Fruit fly (Drosophila melanogaster) whole organism, embryonic: ENCODE results near the gene CG44362.
A peak's percentile ranks its signal among the peaks of the same experiment; 100 is the strongest.

ENCODE experiments used
- Bdp1 ChIP-seq: fragments of 200-800 bp; sonication (Bioruptor generic); optimal IDR thresholded peaks from 3 replicates; lab custom pipeline; 2016; ENCODE audit warnings: missing biosample characterization, missing genetic modification characterization
- CG10543 ChIP-seq: fragments of 200-800 bp; sonication (Bioruptor generic); optimal IDR thresholded peaks from 3 replicates; lab custom pipeline; 2017; ENCODE audit warnings: missing biosample characterization, mild to moderate bottlenecking, missing genetic modification characterization, moderate library complexity
- CG11696 ChIP-seq: fragments of 200-800 bp; sonication (Bioruptor generic); IDR thresholded peaks from 2 replicates; pipeline ENCODE4 v1.3.6; 2022; ENCODE audit warnings: missing biosample characterization, missing genetic modification characterization
- CG12219 ChIP-seq: fragments of 200-800 bp; sonication (Bioruptor generic); optimal IDR thresholded peaks from 3 replicates; lab custom pipeline; 2018; ENCODE audit warnings: missing biosample characterization, mild to moderate bottlenecking, missing genetic modification characterization
- CG15073 ChIP-seq: fragments of 200-800 bp; sonication (Bioruptor generic); optimal IDR thresholded peaks from 2 replicates; lab custom pipeline; 2016; ENCODE audit warnings: missing biosample characterization, missing genetic modification characterization
- CG17385 ChIP-seq: fragments of 200-800 bp; sonication (Bioruptor generic); optimal IDR thresholded peaks from 3 replicates; lab custom pipeline; 2018; ENCODE audit warnings: missing biosample characterization, mild to moderate bottlenecking, missing genetic modification characterization
- CG17912 ChIP-seq: fragments of 200-800 bp; sonication (Bioruptor generic); optimal IDR thresholded peaks from 2 replicates; lab custom pipeline; 2018; ENCODE audit warnings: missing biosample characterization, mild to moderate bottlenecking, missing genetic modification characterization
- CG3065 ChIP-seq: fragments of 200-800 bp; sonication (Bioruptor generic); optimal IDR thresholded peaks from 2 replicates; lab custom pipeline; 2016; ENCODE audit warnings: missing biosample characterization, missing genetic modification characterization
- CG31365 ChIP-seq: fragments of 200-800 bp; sonication (Bioruptor generic); optimal IDR thresholded peaks from 2 replicates; lab custom pipeline; 2018; ENCODE audit warnings: missing biosample characterization, mild to moderate bottlenecking, missing genetic modification characterization
- CG33213 ChIP-seq: fragments of 200-800 bp; sonication (Bioruptor generic); optimal IDR thresholded peaks from 3 replicates; lab custom pipeline; 2016; ENCODE audit warnings: missing biosample characterization, missing genetic modification characterization
- CG3407 ChIP-seq: fragments of 200-800 bp; sonication (Bioruptor generic); optimal IDR thresholded peaks from 2 replicates; lab custom pipeline; 2018; ENCODE audit warnings: missing biosample characterization, mild to moderate bottlenecking, missing genetic modification characterization
- CG3838 ChIP-seq: fragments of 200-800 bp; sonication (Bioruptor generic); optimal IDR thresholded peaks from 3 replicates; lab custom pipeline; 2016; ENCODE audit warnings: missing biosample characterization, missing genetic modification characterization
- CG5180 ChIP-seq: fragments of 200-800 bp; sonication (Bioruptor generic); optimal IDR thresholded peaks from 3 replicates; lab custom pipeline; 2017; ENCODE audit warnings: missing biosample characterization, missing genetic modification characterization, mild to moderate bottlenecking, moderate library complexity, missing genetic modification reagents
- CG6791 ChIP-seq: fragments of 200-800 bp; sonication (Bioruptor generic); IDR thresholded peaks from 3 replicates; pipeline ENCODE4 v1.3.6; 2022; ENCODE audit warnings: missing biosample characterization, missing genetic modification characterization; ENCODE audit not compliant: partially characterized antibody
- CG7963 ChIP-seq: fragments of 200-800 bp; sonication (Bioruptor generic); IDR thresholded peaks from 3 replicates; pipeline ENCODE4 v1.3.6; 2022; ENCODE audit warnings: missing biosample characterization, missing genetic modification characterization; ENCODE audit not compliant: partially characterized antibody
- CG8944 ChIP-seq: fragments of 200-800 bp; sonication (Bioruptor generic); optimal IDR thresholded peaks from 3 replicates; lab custom pipeline; 2016; ENCODE audit warnings: missing biosample characterization, missing genetic modification characterization
- Ets97D ChIP-seq: fragments of 200-800 bp; sonication (Bioruptor generic); optimal IDR thresholded peaks from 3 replicates; lab custom pipeline; 2016; ENCODE audit warnings: missing biosample characterization, missing genetic modification characterization
- Meics ChIP-seq: fragments of 200-800 bp; sonication (Bioruptor generic); optimal IDR thresholded peaks from 2 replicates; lab custom pipeline; 2017; ENCODE audit warnings: missing biosample characterization, mild to moderate bottlenecking, missing genetic modification characterization
- Nf-YA ChIP-seq: fragments of 200-800 bp; sonication (Bioruptor generic); IDR thresholded peaks from 2 replicates; pipeline ENCODE4 v1.3.6; 2022; ENCODE audit warnings: missing biosample characterization, missing genetic modification characterization
- Oaz ChIP-seq: fragments of 200-800 bp; sonication (Bioruptor generic); IDR thresholded peaks from 2 replicates; pipeline ENCODE4 v1.3.6; 2022; ENCODE audit warnings: missing biosample characterization, missing genetic modification characterization
- Rx ChIP-seq: fragments of 200-800 bp; sonication (Bioruptor generic); IDR thresholded peaks from 2 replicates; pipeline ENCODE4 v1.3.6; 2022; ENCODE audit warnings: missing biosample characterization, missing genetic modification characterization
- TFAM ChIP-seq: fragments of 200-800 bp; sonication (Bioruptor generic); optimal IDR thresholded peaks from 2 replicates; lab custom pipeline; 2017; ENCODE audit warnings: missing biosample characterization, missing genetic modification characterization, inconsistent platforms
- Tbp ChIP-seq: fragments of >200 bp; optimal IDR thresholded peaks from 2 replicates; lab custom pipeline; 2018; ENCODE audit warnings: missing biosample characterization, missing genetic modification characterization
- Xbp1 ChIP-seq: fragments of 200-800 bp; sonication (Bioruptor generic); optimal IDR thresholded peaks from 3 replicates; lab custom pipeline; 2016; ENCODE audit warnings: missing biosample characterization, mild to moderate bottlenecking, missing genetic modification characterization
- ab ChIP-seq: fragments of 200-800 bp; sonication (Bioruptor generic); optimal IDR thresholded peaks from 2 replicates; lab custom pipeline; 2016; ENCODE audit warnings: missing biosample characterization, missing genetic modification characterization
- bowl ChIP-seq: fragments of 200-800 bp; sonication (Bioruptor generic); IDR thresholded peaks from 2 replicates; pipeline ENCODE4 v1.3.6; 2022; ENCODE audit warnings: missing biosample characterization, missing genetic modification characterization
- bsh ChIP-seq, 2 experiments: fragments of 200-800 bp; sonication (Bioruptor generic); optimal IDR thresholded peaks; 2 replicates each; lab custom pipeline; 2017 to 2018; ENCODE audit warnings: mild to moderate bottlenecking in 2 of 2, missing biosample characterization in 2 of 2, missing genetic modification characterization in 2 of 2, moderate library complexity in 1 of 2
- chn ChIP-seq: fragments of 200-800 bp; sonication (Bioruptor generic); optimal IDR thresholded peaks from 2 replicates; lab custom pipeline; 2016; ENCODE audit warnings: missing biosample characterization, missing genetic modification characterization
- croc ChIP-seq: fragments of 200-800 bp; sonication (Bioruptor generic); conservative IDR thresholded peaks from 3 replicates; pipeline ENCODE4 v1.3.6; 2022; ENCODE audit warnings: missing biosample characterization, missing genetic modification characterization
- danr ChIP-seq: fragments of 200-800 bp; sonication (Bioruptor generic); IDR thresholded peaks from 2 replicates; pipeline ENCODE4 v1.3.6; 2022; ENCODE audit warnings: missing biosample characterization, missing genetic modification characterization
- eyg ChIP-seq: fragments of 200-800 bp; sonication (Bioruptor generic); optimal IDR thresholded peaks from 3 replicates; lab custom pipeline; 2016; ENCODE audit warnings: missing biosample characterization, missing genetic modification characterization
- gcm ChIP-seq: fragments of 200-800 bp; sonication (Bioruptor generic); optimal IDR thresholded peaks from 2 replicates; lab custom pipeline; 2019; ENCODE audit warnings: missing biosample characterization, mild to moderate bottlenecking, missing genetic modification characterization, moderate library complexity
- hb ChIP-seq: fragments of 200-800 bp; sonication (Bioruptor generic); IDR thresholded peaks from 3 replicates; pipeline ENCODE4 v1.3.6; 2022; ENCODE audit warnings: missing biosample characterization, missing genetic modification characterization; ENCODE audit not compliant: partially characterized antibody
- knrl ChIP-seq: fragments of 200-800 bp; sonication (Bioruptor generic); IDR thresholded peaks from 3 replicates; pipeline ENCODE4 v1.3.6; 2022; ENCODE audit warnings: missing biosample characterization, missing genetic modification characterization; ENCODE audit not compliant: partially characterized antibody
- lov ChIP-seq, 2 experiments: fragments of 200-800 bp in 1 of 2; fragments of >200 bp in 1 of 2; sonication (Bioruptor generic) in 1 of 2; IDR thresholded peaks in 1 of 2; optimal IDR thresholded peaks in 1 of 2; 2 replicates in 1 of 2; 3 replicates in 1 of 2; pipeline versions ENCODE4 v1.3.6 to Lab custom; 2017 to 2022; ENCODE audit warnings: missing biosample characterization in 1 of 2, missing genetic modification characterization in 1 of 2
- luna ChIP-seq: fragments of 200-800 bp; sonication (Bioruptor generic); optimal IDR thresholded peaks from 2 replicates; lab custom pipeline; 2016; ENCODE audit warnings: missing biosample characterization, missing genetic modification characterization
- nom ChIP-seq: fragments of 200-800 bp; sonication (Bioruptor generic); optimal IDR thresholded peaks from 2 replicates; lab custom pipeline; 2017; ENCODE audit warnings: missing biosample characterization, missing genetic modification characterization, mild to moderate bottlenecking, moderate library complexity, missing genetic modification reagents
- pan ChIP-seq, 4 experiments: fragments of >200 bp in 3 of 4; fragments of 200-800 bp in 1 of 4; sonication (Bioruptor generic) in 1 of 4; optimal IDR thresholded peaks in 3 of 4; IDR thresholded peaks in 1 of 4; 2 replicates each; pipeline versions ENCODE4 v1.3.6 to Lab custom; 2017 to 2022; ENCODE audit warnings: missing biosample characterization in 2 of 4, missing genetic modification characterization in 2 of 4, mixed read lengths in 1 of 4
- pb ChIP-seq: fragments of 200-800 bp; sonication (Bioruptor generic); optimal IDR thresholded peaks from 3 replicates; lab custom pipeline; 2016; ENCODE audit warnings: missing biosample characterization, missing genetic modification characterization
- pum ChIP-seq: fragments of 200-800 bp; sonication (Bioruptor generic); optimal IDR thresholded peaks from 2 replicates; lab custom pipeline; 2016; ENCODE audit warnings: missing biosample characterization, missing genetic modification characterization
- salm ChIP-seq: fragments of 200-800 bp; sonication (Bioruptor generic); optimal IDR thresholded peaks from 2 replicates; lab custom pipeline; 2018; ENCODE audit warnings: missing biosample characterization, mild to moderate bottlenecking, missing genetic modification characterization
- schlank ChIP-seq: fragments of 200-800 bp; sonication (Bioruptor generic); optimal IDR thresholded peaks from 2 replicates; lab custom pipeline; 2018; ENCODE audit warnings: missing biosample characterization, mild to moderate bottlenecking, missing genetic modification characterization
- sd ChIP-seq: fragments of 200-800 bp; sonication (Bioruptor generic); optimal IDR thresholded peaks from 3 replicates; lab custom pipeline; 2018; ENCODE audit warnings: missing biosample characterization, mild to moderate bottlenecking, missing genetic modification characterization, moderate library complexity
- sens ChIP-seq: fragments of 200-800 bp; sonication (Bioruptor generic); peaks from one replicate; lab custom pipeline; 2016; ENCODE audit warnings: missing biosample characterization, missing genetic modification characterization
- sqz ChIP-seq: fragments of 200-800 bp; sonication (Bioruptor generic); optimal IDR thresholded peaks from 3 replicates; lab custom pipeline; 2018; ENCODE audit warnings: missing biosample characterization, mild to moderate bottlenecking, missing genetic modification characterization
- toy ChIP-seq: fragments of 200-800 bp; sonication (Bioruptor generic); IDR thresholded peaks from 2 replicates; pipeline ENCODE4 v1.3.6; 2022; ENCODE audit warnings: missing biosample characterization, missing genetic modification characterization
- unc-4 ChIP-seq: fragments of 200-800 bp; sonication (Bioruptor generic); IDR thresholded peaks from 2 replicates; pipeline ENCODE4 v1.3.6; 2022; ENCODE audit warnings: missing biosample characterization, missing genetic modification characterization; ENCODE audit not compliant: partially characterized antibody
- yki ChIP-seq: fragments of >200 bp; optimal IDR thresholded peaks from 3 replicates; lab custom pipeline; 2018
- zen2 ChIP-seq: fragments of 200-800 bp; sonication (Bioruptor generic); IDR thresholded peaks from 3 replicates; pipeline ENCODE4 v1.3.6; 2022; ENCODE audit warnings: missing biosample characterization, missing genetic modification characterization; ENCODE audit not compliant: partially characterized antibody
- zfh1 ChIP-seq: fragments of 200-800 bp; sonication (Bioruptor generic); IDR thresholded peaks from 3 replicates; pipeline ENCODE4 v1.3.6; 2022; ENCODE audit warnings: missing biosample characterization, missing genetic modification characterization

CG44362 gene

DNA sequence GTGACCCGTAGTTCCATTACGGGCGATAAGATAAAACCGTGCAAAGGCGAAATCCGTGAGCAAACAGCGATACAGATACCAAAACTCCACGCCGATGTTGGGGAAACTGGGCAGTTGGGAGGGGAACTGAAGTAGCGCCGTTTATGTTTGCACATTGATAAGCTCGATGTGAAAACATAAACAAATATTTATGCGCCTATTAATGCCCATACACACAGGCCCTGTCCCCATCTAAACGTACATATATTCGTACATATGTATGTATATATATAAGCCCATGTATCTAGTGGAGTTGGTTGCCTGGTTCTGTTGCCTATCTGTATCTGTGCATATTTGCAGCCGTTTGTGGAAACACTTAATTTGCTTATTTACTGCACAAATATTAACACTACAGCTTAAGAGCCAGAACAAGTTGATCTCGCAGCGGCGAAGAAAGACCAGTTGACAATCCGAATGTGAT lies 43.0 kb upstream of the CG44362 start (continued):
- no peak for TF ChIP-seq ab
- TF ChIP-seq Meics (GFP tag; lab: Kevin White, UChicago), result peak; percentile 76
- TF ChIP-seq toy (GFP tag; lab: Robert Waterston, UW), result no peak
- no peak for TF ChIP-seq CG15073 (GFP tag; lab: Kevin White, UChicago)
- TF ChIP-seq CG3407 (GFP tag; lab: Kevin White, UChicago), result peak; percentile 85
- TF ChIP-seq sd (tag; lab: Kevin White, UChicago), result peak; percentile 67
- peak; percentile 67 for TF ChIP-seq schlank (tag; lab: Kevin White, UChicago)
- peak; percentile 73 for TF ChIP-seq CG12219 (GFP tag; lab: Kevin White, UChicago)
- TF ChIP-seq Bdp1 (GFP tag; lab: Kevin White, UChicago), result peak; percentile 53
- TF ChIP-seq CG6791 (GFP tag; lab: Robert Waterston, UW), result no peak
- peak; percentile 10; the same call in 1 of the 2 replicates for TF ChIP-seq Nf-YA (GFP tag; lab: Robert Waterston, UW)
- peak; percentile 55 for TF ChIP-seq CG3838 (GFP tag; lab: Kevin White, UChicago)
- peak; percentile 21 for TF ChIP-seq pum (GFP tag; lab: Kevin White, UChicago)
- no peak for TF ChIP-seq pan (optimal IDR thresholded peaks at IDR 0.05; lab: Kevin White, UChicago)
- peak in 1 of 2 experiments; percentile 66 for TF ChIP-seq pan (GFP tag; optimal IDR thresholded peaks at IDR 0.05 in 1 of 2, IDR thresholded peaks at IDR 0.05 in 1 of 2)
- 0 out of 2 replicates have a peak, but pooled peaks have one; percentile 43 for TF ChIP-seq danr
- no peak for TF ChIP-seq yki (lab: Kevin White, UChicago)
- TF ChIP-seq Xbp1 (GFP tag; lab: Kevin White, UChicago), result no peak
- peak; percentile 54 to 62 for TF ChIP-seq bsh (GFP tag; optimal IDR thresholded peaks at IDR 0.05; lab: Kevin White, UChicago)
- TF ChIP-seq CG31365, result peak; percentile 75
- peak; percentile 57 for TF ChIP-seq TFAM (GFP tag; lab: Kevin White, UChicago)
- no peak for TF ChIP-seq Oaz (GFP tag; lab: Robert Waterston, UW)
- no peak for TF ChIP-seq zen2
- no peak for TF ChIP-seq hb (GFP tag; lab: Robert Waterston, UW)
- peak; percentile 78 for TF ChIP-seq zfh1 (GFP tag; lab: Robert Waterston, UW)
- TF ChIP-seq CG17912 (GFP tag; lab: Kevin White, UChicago), result no peak
- TF ChIP-seq gcm (GFP tag; lab: Kevin White, UChicago), result peak; percentile 80
- TF ChIP-seq nom (GFP tag; lab: Kevin White, UChicago), result peak; percentile 87
- peak; percentile 32 for TF ChIP-seq luna
- TF ChIP-seq sqz (GFP tag; lab: Kevin White, UChicago), result peak; percentile 63
- no peak for TF ChIP-seq croc (GFP tag; lab: Robert Waterston, UW)
- peak; percentile 95 for TF ChIP-seq sens (GFP tag; lab: Kevin White, UChicago)
- peak; percentile 81 for TF ChIP-seq CG10543 (GFP tag; lab: Kevin White, UChicago)
- no peak for TF ChIP-seq Rx
- TF ChIP-seq chn (GFP tag; lab: Kevin White, UChicago), result no peak
- no peak for TF ChIP-seq Tbp (GFP tag; lab: Kevin White, UChicago)
- TF ChIP-seq pb, result peak; percentile 24
- peak; percentile 26 for TF ChIP-seq eyg
- TF ChIP-seq CG5180 (GFP tag; lab: Kevin White, UChicago), result peak; percentile 79
- TF ChIP-seq CG8944 (GFP tag; lab: Kevin White, UChicago), result peak; percentile 3
- no peak for TF ChIP-seq lov (optimal IDR thresholded peaks at IDR 0.05; lab: Kevin White, UChicago)
- peak; percentile 71; the same call in 1 of the 3 replicates for TF ChIP-seq lov (GFP tag; IDR thresholded peaks at IDR 0.05; lab: Robert Waterston, UW)
- no peak for TF ChIP-seq knrl (GFP tag; lab: Robert Waterston, UW)
- TF ChIP-seq salm (tag; lab: Kevin White, UChicago), result peak; percentile 86
- no peak for TF ChIP-seq CG7963
- no peak for TF ChIP-seq bowl (GFP tag; lab: Robert Waterston, UW)
- TF ChIP-seq Ets97D (GFP tag; lab: Kevin White, UChicago), result peak; percentile 8
- peak; percentile 66 for TF ChIP-seq CG11696
- no peak for TF ChIP-seq unc-4 (GFP tag; lab: Robert Waterston, UW)
- peak; percentile 56 for TF ChIP-seq CG33213 (GFP tag; lab: Kevin White, UChicago)
- TF ChIP-seq CG3065 (GFP tag; lab: Kevin White, UChicago), result peak; percentile 35
- TF ChIP-seq CG17385, result peak; percentile 58
